In the genomic region with DNA sequence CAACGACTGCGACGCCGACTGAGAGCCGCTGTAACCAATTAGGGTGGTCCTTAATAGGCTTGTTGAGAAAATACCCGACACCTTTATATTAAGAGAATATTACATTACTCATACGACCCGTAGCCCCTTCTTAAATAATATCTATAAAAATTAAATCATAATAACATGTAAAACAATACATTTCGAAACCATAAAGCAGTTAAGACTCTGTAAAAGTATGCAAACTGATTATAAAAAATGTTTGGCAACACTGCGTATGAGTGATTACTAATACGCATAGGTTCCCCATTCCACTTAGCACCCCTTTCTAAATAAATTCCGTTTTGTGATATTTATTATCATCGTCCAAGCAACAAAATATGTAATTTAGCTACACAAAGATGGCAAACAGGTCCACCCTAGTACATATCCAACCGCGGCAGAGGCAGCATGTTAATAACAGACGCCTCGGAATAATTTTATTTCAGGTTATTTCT, we compare ENCODE assay signal across 1 fruit fly cellular context.
TF ChIP-seq lines count a peak whose summit lies in the region.

No protein-coding gene starts in this region.

TF ChIP-seq in whole organism, embryonic, 481 proteins besides CTCF, POLR2A, EP300 and RAD21 (continued from another document and continues in another):
- TF ChIP-seq Dfd (GFP tag; optimal IDR thresholded peaks at IDR 0.05; lab: Kevin White, UChicago) (no peak), CG7357 (GFP tag; IDR thresholded peaks at IDR 0.05; lab: Robert Waterston, UW) (0 out of 3 replicates have a peak, but pooled peaks have one; percentile 40), lmd (GFP tag; IDR thresholded peaks at IDR 0.05; lab: Robert Waterston, UW) (peak; percentile 58), Chrac-16 (GFP tag; optimal IDR thresholded peaks at IDR 0.05; lab: Kevin White, UChicago) (peak; percentile 48), CG2875 (GFP tag; optimal IDR thresholded peaks at IDR 0.05; lab: Kevin White, UChicago) (peak; percentile 68), rib (GFP tag; IDR thresholded peaks at IDR 0.05; lab: Robert Waterston, UW) (peak; percentile 45; the same call in 1 of the 2 replicates), al (GFP tag; IDR thresholded peaks at IDR 0.05; lab: Robert Waterston, UW) (peak; percentile 57), CG6654 (GFP tag; optimal IDR thresholded peaks at IDR 0.05; lab: Kevin White, UChicago) (peak; percentile 59), Lim3 (GFP tag; IDR thresholded peaks at IDR 0.05; lab: Robert Waterston, UW) (no peak), CG15514 (GFP tag; optimal IDR thresholded peaks at IDR 0.05; lab: Kevin White, UChicago) (peak; percentile 58), Aef1 (GFP tag; IDR thresholded peaks at IDR 0.05; lab: Robert Waterston, UW) (peak; percentile 40; the same call in 1 of the 3 replicates), CG31224 (GFP tag; IDR thresholded peaks at IDR 0.05; lab: Robert Waterston, UW) (peak; percentile 49; the same call in 1 of the 2 replicates), Eip74EF (GFP tag; optimal IDR thresholded peaks at IDR 0.05; lab: Kevin White, UChicago) (peak in 1 of 2 experiments; percentile 83), CG13894 (tag; optimal IDR thresholded peaks at IDR 0.05; lab: Kevin White, UChicago) (peak; percentile 44), CG31441 (GFP tag; IDR thresholded peaks at IDR 0.05; lab: Robert Waterston, UW) (peak; percentile 80), tna (GFP tag; IDR thresholded peaks at IDR 0.05; lab: Robert Waterston, UW; ENCODE audit: partially characterized antibody) (no peak), Ssrp (tag; optimal IDR thresholded peaks at IDR 0.05; lab: Kevin White, UChicago) (peak; percentile 71), Sin3A (optimal IDR thresholded peaks at IDR 0.05; lab: Kevin White, UChicago) (no peak), Hsf (GFP tag; optimal IDR thresholded peaks at IDR 0.05; lab: Kevin White, UChicago) (peak; percentile 49), CG11456 (GFP tag; IDR thresholded peaks at IDR 0.05; lab: Robert Waterston, UW) (no peak), nom (GFP tag; optimal IDR thresholded peaks at IDR 0.05; lab: Kevin White, UChicago) (peak; percentile 97), CG12071 (GFP tag; optimal IDR thresholded peaks at IDR 0.05; lab: Kevin White, UChicago) (peak; percentile 42), CG11093 (GFP tag; IDR thresholded peaks at IDR 0.05; lab: Robert Waterston, UW) (no peak), schlank (tag; optimal IDR thresholded peaks at IDR 0.05; lab: Kevin White, UChicago) (peak; percentile 64), lab (GFP tag; optimal IDR thresholded peaks at IDR 0.05; lab: Kevin White, UChicago) (peak; percentile 86), unc-4 (GFP tag; IDR thresholded peaks at IDR 0.05; lab: Robert Waterston, UW; ENCODE audit: partially characterized antibody) (no peak), trh (GFP tag; optimal IDR thresholded peaks at IDR 0.05; lab: Kevin White, UChicago) (no peak), Vsx1 (GFP tag; optimal IDR thresholded peaks at IDR 0.05; lab: Kevin White, UChicago) (peak; percentile 61), CG9932 (GFP tag; IDR thresholded peaks at IDR 0.05; lab: Robert Waterston, UW) (peak; percentile 66), CG13123 (GFP tag; optimal IDR thresholded peaks at IDR 0.05; lab: Kevin White, UChicago) (peak; percentile 13), CG7556 (GFP tag; optimal IDR thresholded peaks at IDR 0.05; lab: Kevin White, UChicago) (peak; percentile 88), zen (tag; optimal IDR thresholded peaks at IDR 0.05; lab: Kevin White, UChicago) (no peak), psq (GFP tag; optimal IDR thresholded peaks at IDR 0.05; lab: Kevin White, UChicago) (no peak), slou (GFP tag; optimal IDR thresholded peaks at IDR 0.05; lab: Kevin White, UChicago) (no peak), gcm2 (GFP tag; optimal IDR thresholded peaks at IDR 0.05; lab: Kevin White, UChicago) (peak; percentile 27), Side (GFP tag; optimal IDR thresholded peaks at IDR 0.05; lab: Kevin White, UChicago) (no peak), HmgZ (tag; optimal IDR thresholded peaks at IDR 0.05; lab: Kevin White, UChicago) (peak; percentile 73), inv (GFP tag; IDR thresholded peaks at IDR 0.05; lab: Robert Waterston, UW; ENCODE audit: partially characterized antibody) (no peak), Poxn (GFP tag; IDR thresholded peaks at IDR 0.05; lab: Robert Waterston, UW) (0 out of 2 replicates have a peak, but pooled peaks have one; percentile 22), CG7987 (GFP tag; optimal IDR thresholded peaks at IDR 0.05; lab: Kevin White, UChicago) (no peak), Oli (tag; optimal IDR thresholded peaks at IDR 0.05; lab: Kevin White, UChicago) (peak; percentile 86), Jarid2 (GFP tag; optimal IDR thresholded peaks at IDR 0.05; lab: Kevin White, UChicago) (peak; percentile 32), zf30C (GFP tag; optimal IDR thresholded peaks at IDR 0.05; lab: Kevin White, UChicago) (no peak), Deaf1 (tag; optimal IDR thresholded peaks at IDR 0.05; lab: Kevin White, UChicago) (peak; percentile 56), jigr1 (GFP tag; IDR thresholded peaks at IDR 0.05; lab: Robert Waterston, UW) (no peak), crc (GFP tag; optimal IDR thresholded peaks at IDR 0.05; lab: Kevin White, UChicago) (peak; percentile 13), CG17802 (tag; optimal IDR thresholded peaks at IDR 0.05; lab: Kevin White, UChicago) (no peak), wor (GFP tag; IDR thresholded peaks at IDR 0.05; lab: Robert Waterston, UW) (0 out of 2 replicates have a peak, but pooled peaks have one; percentile 30), CG13624 (GFP tag; optimal IDR thresholded peaks at IDR 0.05; lab: Kevin White, UChicago) (peak; percentile 25), CG10209 (GFP tag; optimal IDR thresholded peaks at IDR 0.05; lab: Kevin White, UChicago) (peak; percentile 79), ac (GFP tag; optimal IDR thresholded peaks at IDR 0.05; lab: Kevin White, UChicago) (no peak), CrebB (tag; optimal IDR thresholded peaks at IDR 0.05; lab: Kevin White, UChicago) (peak; percentile 39), CG12744 (GFP tag; optimal IDR thresholded peaks at IDR 0.05; lab: Kevin White, UChicago) (no peak), CG14965 (GFP tag; optimal IDR thresholded peaks at IDR 0.05; lab: Kevin White, UChicago; ENCODE audit: borderline replicate concordance) (no peak), Pdp1 (GFP tag; optimal IDR thresholded peaks at IDR 0.05; lab: Kevin White, UChicago) (peak; percentile 7 to 56), CG4424 (GFP tag; optimal IDR thresholded peaks at IDR 0.05; lab: Kevin White, UChicago) (peak; percentile 68), CG16815 (GFP tag; optimal IDR thresholded peaks at IDR 0.05; lab: Kevin White, UChicago) (peak; percentile 43), fd3F (GFP tag; optimal IDR thresholded peaks at IDR 0.05; lab: Kevin White, UChicago) (peak; percentile 66), sob (GFP tag; IDR thresholded peaks at IDR 0.05; lab: Robert Waterston, UW) (peak; percentile 39), repo (GFP tag; optimal IDR thresholded peaks at IDR 0.05; lab: Kevin White, UChicago) (no peak), phol (tag; optimal IDR thresholded peaks at IDR 0.05; lab: Kevin White, UChicago) (peak; percentile 82), dimm (GFP tag; IDR thresholded peaks at IDR 0.05; lab: Robert Waterston, UW) (0 out of 2 replicates have a peak, but pooled peaks have one; percentile 16), caup (GFP tag; optimal IDR thresholded peaks at IDR 0.05; lab: Kevin White, UChicago; ENCODE audit: severe bottlenecking) (peak; percentile 71), Lhr (GFP tag; optimal IDR thresholded peaks at IDR 0.05; lab: Kevin White, UChicago) (peak; percentile 38), sqz (GFP tag; optimal IDR thresholded peaks at IDR 0.05; lab: Kevin White, UChicago) (peak; percentile 17), pan (optimal IDR thresholded peaks at IDR 0.05; lab: Kevin White, UChicago) (no peak), pan (GFP tag; optimal IDR thresholded peaks at IDR 0.05 in 1 of 2, IDR thresholded peaks at IDR 0.05 in 1 of 2) (peak in 1 of 2 experiments; percentile 38), yki (optimal IDR thresholded peaks at IDR 0.05; lab: Kevin White, UChicago) (no peak), Fer1 (GFP tag; optimal IDR thresholded peaks at IDR 0.05; lab: Kevin White, UChicago) (peak; percentile 86), HHEX (GFP tag; optimal IDR thresholded peaks at IDR 0.05; lab: Kevin White, UChicago) (peak; percentile 77), odd (GFP tag; optimal IDR thresholded peaks at IDR 0.05; lab: Kevin White, UChicago) (peak; percentile 87), pho (GFP tag; optimal IDR thresholded peaks at IDR 0.05; lab: Kevin White, UChicago) (no peak), CG17612 (GFP tag; IDR thresholded peaks at IDR 0.05; lab: Robert Waterston, UW) (0 out of 2 replicates have a peak, but pooled peaks have one; percentile 28), dpn (GFP tag; optimal IDR thresholded peaks at IDR 0.05; lab: Kevin White, UChicago) (peak in 1 of 2 experiments; percentile 63), CG2202 (tag; optimal IDR thresholded peaks at IDR 0.05; lab: Kevin White, UChicago) (peak; percentile 28), bbx (GFP tag; IDR thresholded peaks at IDR 0.05; lab: Robert Waterston, UW; ENCODE audit: partially characterized antibody) (no peak), fd64A (GFP tag; optimal IDR thresholded peaks at IDR 0.05; lab: Kevin White, UChicago) (peak; percentile 28), Asciz (GFP tag; optimal IDR thresholded peaks at IDR 0.05; lab: Kevin White, UChicago) (peak; percentile 70), pros (GFP tag; optimal IDR thresholded peaks at IDR 0.05; lab: Kevin White, UChicago) (no peak), ken (GFP tag; IDR thresholded peaks at IDR 0.05; lab: Robert Waterston, UW) (no peak), ssp (GFP tag; IDR thresholded peaks at IDR 0.05; lab: Robert Waterston, UW) (peak; percentile 28; the same call in 1 of the 2 replicates), CG11723 (GFP tag; optimal IDR thresholded peaks at IDR 0.05; lab: Kevin White, UChicago) (peak; percentile 79), CG16779 (GFP tag; IDR thresholded peaks at IDR 0.05; lab: Robert Waterston, UW) (no peak), kah (GFP tag; optimal IDR thresholded peaks at IDR 0.05; lab: Kevin White, UChicago) (peak; percentile 51), NC2β (GFP tag; optimal IDR thresholded peaks at IDR 0.05; lab: Kevin White, UChicago) (no peak), CG7745 (tag; optimal IDR thresholded peaks at IDR 0.05; lab: Kevin White, UChicago) (no peak), gfzf (GFP tag; optimal IDR thresholded peaks at IDR 0.05; lab: Kevin White, UChicago) (no peak), D19A (tag; optimal IDR thresholded peaks at IDR 0.05; lab: Kevin White, UChicago) (peak; percentile 70), CG3838 (GFP tag; optimal IDR thresholded peaks at IDR 0.05; lab: Kevin White, UChicago) (no peak), cas (GFP tag; IDR thresholded peaks at IDR 0.05; lab: Robert Waterston, UW) (no peak), CG7928 (GFP tag; optimal IDR thresholded peaks at IDR 0.05; lab: Kevin White, UChicago) (peak; percentile 53), CG4854 (GFP tag; optimal IDR thresholded peaks at IDR 0.05; lab: Kevin White, UChicago) (peak; percentile 37), Trl (optimal IDR thresholded peaks at IDR 0.05; lab: Kevin White, UChicago) (peak in 1 of 2 experiments; percentile 0), Trl (GFP tag; optimal IDR thresholded peaks at IDR 0.05; lab: Kevin White, UChicago) (no peak), Opbp (GFP tag; IDR thresholded peaks at IDR 0.05; lab: Robert Waterston, UW; ENCODE audit: partially characterized antibody) (no peak), CoRest (tag; optimal IDR thresholded peaks at IDR 0.05; lab: Kevin White, UChicago) (peak; percentile 87), CG2889 (GFP tag; IDR thresholded peaks at IDR 0.05; lab: Robert Waterston, UW) (no peak), CG4328 (GFP tag; optimal IDR thresholded peaks at IDR 0.05; lab: Kevin White, UChicago) (peak; percentile 82), ranshi (GFP tag; IDR thresholded peaks at IDR 0.05; lab: Robert Waterston, UW) (no peak), ase (GFP tag; IDR thresholded peaks at IDR 0.05; lab: Robert Waterston, UW) (peak; percentile 62; the same call in 1 of the 3 replicates), CG17912 (GFP tag; optimal IDR thresholded peaks at IDR 0.05; lab: Kevin White, UChicago) (no peak), CG9215 (GFP tag; IDR thresholded peaks at IDR 0.05; lab: Robert Waterston, UW) (peak; percentile 61), CG10274 (GFP tag; optimal IDR thresholded peaks at IDR 0.05; lab: Kevin White, UChicago) (peak; percentile 52), Taf1 (GFP tag; IDR thresholded peaks at IDR 0.05; lab: Robert Waterston, UW) (0 out of 2 replicates have a peak, but pooled peaks have one; percentile 17), CG33213 (GFP tag; optimal IDR thresholded peaks at IDR 0.05; lab: Kevin White, UChicago) (no peak), stwl (tag; optimal IDR thresholded peaks at IDR 0.05; lab: Kevin White, UChicago) (no peak), Xbp1 (GFP tag; optimal IDR thresholded peaks at IDR 0.05; lab: Kevin White, UChicago) (peak; percentile 56), her (GFP tag; optimal IDR thresholded peaks at IDR 0.05; lab: Kevin White, UChicago) (peak; percentile 9), CG11398 (GFP tag; optimal IDR thresholded peaks at IDR 0.05; lab: Kevin White, UChicago) (no peak), da (GFP tag; optimal IDR thresholded peaks at IDR 0.05; lab: Kevin White, UChicago) (no peak), nerfin-2 (GFP tag; IDR thresholded peaks at IDR 0.05; lab: Robert Waterston, UW; ENCODE audit: partially characterized antibody) (no peak), esg (GFP tag; conservative IDR thresholded peaks at IDR 0.05; lab: Robert Waterston, UW) (peak; percentile 56), Fer2 (tag; optimal IDR thresholded peaks at IDR 0.05; lab: Kevin White, UChicago) (peak; percentile 46), CG14860 (GFP tag; IDR thresholded peaks at IDR 0.05; lab: Robert Waterston, UW; ENCODE audit: partially characterized antibody) (no peak), CG1024 (GFP tag; IDR thresholded peaks at IDR 0.05; lab: Robert Waterston, UW) (0 out of 2 replicates have a peak, but pooled peaks have one; percentile 3), sr (GFP tag; IDR thresholded peaks at IDR 0.05; lab: Robert Waterston, UW) (no peak), salm (tag; optimal IDR thresholded peaks at IDR 0.05; lab: Kevin White, UChicago) (peak; percentile 58), CG15696 (tag; optimal IDR thresholded peaks at IDR 0.05; lab: Kevin White, UChicago) (no peak), CG32532 (GFP tag; IDR thresholded peaks at IDR 0.05; lab: Robert Waterston, UW) (peak; percentile 75; the same call in 1 of the 2 replicates), CG18619 (GFP tag; optimal IDR thresholded peaks at IDR 0.05; lab: Kevin White, UChicago) (peak; percentile 87), CG2712 (tag; optimal IDR thresholded peaks at IDR 0.05; lab: Kevin White, UChicago) (peak; percentile 84), pum (GFP tag; optimal IDR thresholded peaks at IDR 0.05; lab: Kevin White, UChicago) (peak; percentile 2), Elba2 (GFP tag; optimal IDR thresholded peaks at IDR 0.05; lab: Kevin White, UChicago) (no peak)
